Worm (Caenorhabditis elegans): ENCODE measurements around the gene F36A4.3.

- TF ChIP-seq ama-1 (optimal IDR thresholded peaks at IDR 0.05), result no peak
- TF ChIP-seq lir-3 (tag; optimal IDR thresholded peaks at IDR 0.05), result no peak
Measured at ce11 chrIV:4318056-4318455, 48.6 kb downstream of the F36A4.3 start.
